Worm (Caenorhabditis elegans): ENCODE measurements around the gene C55C3.4.

The C55C3.4 gene

DNA sequence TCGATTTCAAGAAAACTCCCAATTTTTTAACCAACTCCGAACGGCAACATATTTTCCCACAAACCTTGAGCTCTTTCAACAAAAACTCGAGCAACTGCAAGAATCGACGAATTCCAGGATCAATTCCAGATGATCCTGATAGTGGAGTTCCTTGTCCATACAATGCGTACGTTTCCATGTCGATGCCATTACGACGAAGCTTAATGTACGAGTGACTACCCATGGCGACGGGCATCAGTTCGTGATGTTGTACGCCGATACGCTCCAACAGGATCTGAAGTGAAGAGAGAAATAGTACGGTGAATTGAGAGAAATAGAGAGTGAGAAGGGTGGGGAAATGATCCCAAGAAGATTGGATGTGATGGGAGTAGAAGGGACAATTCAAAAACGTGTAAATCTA, 15.9 kb downstream of the C55C3.4 start:
- no peak for TF ChIP-seq nhr-25 (tag; optimal IDR thresholded peaks at IDR 0.05)

ce11 chrIV:5660239-5660638, 17.7 kb downstream of the C55C3.4 start, which contains the start of gene skn-1:
Gene skn-1 (minus strand): TSS chrIV:5660384.
- TF ChIP-seq egl-27 (tag; optimal IDR thresholded peaks at IDR 0.05) (no peak), nhr-6 (tag; optimal IDR thresholded peaks at IDR 0.05) (no peak), lsy-2 (tag; optimal IDR thresholded peaks at IDR 0.05) (no peak)

DNA sequence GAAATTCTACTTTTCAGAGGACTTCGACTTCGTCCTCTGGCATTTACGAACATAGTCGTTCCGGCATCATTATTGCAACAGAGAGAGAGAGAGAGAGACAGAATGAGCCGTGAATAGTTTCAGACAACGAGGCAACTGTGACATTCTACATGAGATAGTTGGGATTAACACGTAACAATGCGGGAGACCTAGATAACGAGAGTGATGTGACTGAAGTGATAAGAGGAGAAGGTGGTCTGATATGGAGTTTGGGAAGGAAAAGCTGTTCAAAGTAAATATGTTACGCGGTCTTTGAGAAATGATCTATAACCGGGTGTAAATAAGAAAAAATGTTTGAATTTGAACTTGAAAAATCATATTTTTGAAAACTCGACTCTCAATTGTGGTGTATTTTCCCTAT, 18.5 kb downstream of the C55C3.4 start:
- no peak for TF ChIP-seq elt-1 (tag; optimal IDR thresholded peaks at IDR 0.05)
- TF ChIP-seq peb-1 (tag; optimal IDR thresholded peaks at IDR 0.05) = no peak
- no peak for TF ChIP-seq nhr-6 (tag; optimal IDR thresholded peaks at IDR 0.05)
- TF ChIP-seq unc-62 (GFP tag; optimal IDR thresholded peaks at IDR 0.05) = no peak
- TF ChIP-seq Y55F3AM.14 (GFP tag; optimal IDR thresholded peaks at IDR 0.05) = no peak
- TF ChIP-seq C34F6.9 (tag; optimal IDR thresholded peaks at IDR 0.05) = no peak
- no peak for TF ChIP-seq blmp-1 (tag; optimal IDR thresholded peaks at IDR 0.05; ENCODE audit: insufficient read depth)
- TF ChIP-seq nhr-12 (tag; optimal IDR thresholded peaks at IDR 0.05) = no peak
- no peak for TF ChIP-seq ztf-4 (tag; optimal IDR thresholded peaks at IDR 0.05)
- no peak for TF ChIP-seq snpc-4 (tag; optimal IDR thresholded peaks at IDR 0.05)
- no peak for TF ChIP-seq mdl-1 (tag; optimal IDR thresholded peaks at IDR 0.05)
- TF ChIP-seq sem-4 (tag; optimal IDR thresholded peaks at IDR 0.05) = no peak
- TF ChIP-seq nhr-11 (tag; optimal IDR thresholded peaks at IDR 0.05) = no peak
- no peak for TF ChIP-seq aly-2 (tag; optimal IDR thresholded peaks at IDR 0.05)
- no peak for TF ChIP-seq nhr-10 (tag; optimal IDR thresholded peaks at IDR 0.05)
- no peak for TF ChIP-seq ZK546.5 (tag; optimal IDR thresholded peaks at IDR 0.05)
- no peak for TF ChIP-seq ama-1 (optimal IDR thresholded peaks at IDR 0.05)
- TF ChIP-seq skn-1 (tag; optimal IDR thresholded peaks at IDR 0.05) = peak; percentile 97
- TF ChIP-seq F13H6.1 (tag; optimal IDR thresholded peaks at IDR 0.05) = peak; percentile 34
- TF ChIP-seq lin-13 (GFP tag; optimal IDR thresholded peaks at IDR 0.05) = no peak
- TF ChIP-seq unc-55 (GFP tag; optimal IDR thresholded peaks at IDR 0.05) = no peak
- no peak for TF ChIP-seq nhr-77 (tag; optimal IDR thresholded peaks at IDR 0.05)
- TF ChIP-seq unc-39 (tag; optimal IDR thresholded peaks at IDR 0.05) = no peak
- no peak for TF ChIP-seq alr-1 (tag; optimal IDR thresholded peaks at IDR 0.05)
- no peak for TF ChIP-seq mab-5 (tag; optimal IDR thresholded peaks at IDR 0.05)
- no peak for TF ChIP-seq ztf-1 (GFP tag; conservative IDR thresholded peaks at IDR 0.05)
- TF ChIP-seq elt-3 (tag; optimal IDR thresholded peaks at IDR 0.05) = no peak
- no peak for TF ChIP-seq ceh-16 (tag; optimal IDR thresholded peaks at IDR 0.05)
- peak; percentile 18 for TF ChIP-seq sma-3 (GFP tag; optimal IDR thresholded peaks at IDR 0.05)
- no peak for TF ChIP-seq lsy-2 (tag; optimal IDR thresholded peaks at IDR 0.05)
- peak; percentile 81 for TF ChIP-seq fos-1 (tag; optimal IDR thresholded peaks at IDR 0.05)
- no peak for TF ChIP-seq R02D3.7 (tag; optimal IDR thresholded peaks at IDR 0.05)
- no peak for TF ChIP-seq nhr-21 (tag; optimal IDR thresholded peaks at IDR 0.05)
- peak; percentile 6 for TF ChIP-seq gmeb-1 (tag; optimal IDR thresholded peaks at IDR 0.05)
- no peak for TF ChIP-seq zag-1 (tag; optimal IDR thresholded peaks at IDR 0.05)
- no peak for TF ChIP-seq lin-11 (tag; optimal IDR thresholded peaks at IDR 0.05)
- peak; percentile 86 for TF ChIP-seq sma-9 (GFP tag; optimal IDR thresholded peaks at IDR 0.05)
- TF ChIP-seq sma-9 (tag; optimal IDR thresholded peaks at IDR 0.05) = no peak
- no peak for TF ChIP-seq mbf-1 (tag; optimal IDR thresholded peaks at IDR 0.05)
- no peak for TF ChIP-seq nhr-25 (tag; optimal IDR thresholded peaks at IDR 0.05)
- TF ChIP-seq crh-2 (tag; optimal IDR thresholded peaks at IDR 0.05) = peak; percentile 64
- TF ChIP-seq dmd-4 (tag; optimal IDR thresholded peaks at IDR 0.05) = no peak
- no peak for TF ChIP-seq nhr-237 (tag; optimal IDR thresholded peaks at IDR 0.05)
- no peak for TF ChIP-seq ceh-82 (tag; optimal IDR thresholded peaks at IDR 0.05)
- no peak for TF ChIP-seq lin-39 (tag; optimal IDR thresholded peaks at IDR 0.05)
- TF ChIP-seq ztf-11 (tag; optimal IDR thresholded peaks at IDR 0.05) = no peak
- no peak for TF ChIP-seq egl-27 (tag; optimal IDR thresholded peaks at IDR 0.05)
- no peak for TF ChIP-seq nhr-23 (tag; optimal IDR thresholded peaks at IDR 0.05)
- TF ChIP-seq nhr-129 (tag; optimal IDR thresholded peaks at IDR 0.05) = peak; percentile 22
